Worm (Caenorhabditis elegans): ENCODE results near the gene gcy-9.

DNA sequence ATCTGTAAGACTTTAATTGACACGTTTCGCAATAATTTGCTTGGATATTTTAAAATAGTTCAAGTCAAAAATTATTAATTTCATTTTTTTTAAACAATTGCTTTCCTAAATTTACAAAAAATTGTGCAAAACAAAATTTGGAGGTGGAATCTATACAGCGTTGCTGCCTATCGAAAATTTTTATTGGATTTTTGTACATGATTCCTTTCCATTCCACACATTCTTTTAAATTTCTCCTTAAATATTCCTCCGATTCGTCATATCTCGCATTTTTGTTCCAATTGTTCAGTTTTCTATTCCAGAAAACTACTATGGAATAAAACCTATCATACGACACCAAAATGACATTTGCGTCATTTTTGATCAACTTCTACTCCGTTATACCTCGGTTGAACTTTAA lies 30.7 kb upstream of the gcy-9 start, which contains the start of gene ttyh-1:
- TF ChIP-seq ama-1 (optimal IDR thresholded peaks at IDR 0.05) (no peak), hmg-4 (GFP tag; optimal IDR thresholded peaks at IDR 0.05) (no peak), hnd-1 (tag; optimal IDR thresholded peaks at IDR 0.05) (no peak)

Data from whole organism, early embryonic.